Worm (Caenorhabditis elegans) whole organism, late embryonic: ENCODE measurements around the gene tpra-1.

Experiments used
- T23F11.4 ChIP-seq: fragments of 200-800 bp; sonication (Bioruptor generic); optimal IDR thresholded peaks from 2 replicates; lab custom pipeline; 2018; ENCODE audit warnings: mild to moderate bottlenecking, missing genetic modification characterization, missing compliant biosample characterization
- ama-1 ChIP-seq: fragments of 150-350 bp; optimal IDR thresholded peaks from 2 replicates; lab custom pipeline; 2014
- ceh-22 ChIP-seq: sonication (generic microtip); optimal IDR thresholded peaks from 2 replicates; lab custom pipeline; 2017; ENCODE audit warnings: missing biosample characterization, missing genetic modification characterization
- ceh-48 ChIP-seq: sonication (generic microtip); optimal IDR thresholded peaks from 2 replicates; lab custom pipeline; 2016; ENCODE audit warnings: missing genetic modification characterization, inconsistent platforms, missing compliant biosample characterization
- elt-2 ChIP-seq: sonication (generic microtip); optimal IDR thresholded peaks from 2 replicates; lab custom pipeline; 2016; ENCODE audit warnings: missing genetic modification reagents, missing genetic modification characterization, missing compliant biosample characterization
- fkh-10 ChIP-seq: fragments of 150-350 bp; optimal IDR thresholded peaks from 2 replicates; lab custom pipeline; 2014; ENCODE audit warnings: missing biosample characterization, missing genetic modification reagents, missing genetic modification characterization
- fkh-6 ChIP-seq: sonication (generic microtip); optimal IDR thresholded peaks from 2 replicates; lab custom pipeline; 2016; ENCODE audit warnings: missing genetic modification characterization, missing compliant biosample characterization
- lin-11 ChIP-seq: fragments of 200-800 bp; sonication (Bioruptor generic); optimal IDR thresholded peaks from 2 replicates; lab custom pipeline; 2018; ENCODE audit warnings: mild to moderate bottlenecking, missing genetic modification characterization, missing compliant biosample characterization
- pqm-1 ChIP-seq: sonication (generic microtip); optimal IDR thresholded peaks from 2 replicates; lab custom pipeline; 2016; ENCODE audit warnings: missing genetic modification characterization, missing compliant biosample characterization
- unc-55 ChIP-seq: sonication (generic microtip); optimal IDR thresholded peaks from 2 replicates; lab custom pipeline; 2017; ENCODE audit warnings: missing biosample characterization, missing genetic modification reagents, missing genetic modification characterization
- zip-5 ChIP-seq: sonication (generic microtip); optimal IDR thresholded peaks from 2 replicates; lab custom pipeline; 2016; ENCODE audit warnings: missing genetic modification characterization, missing compliant biosample characterization

ce11 chrIV:8986761-8987316, 30.6 kb downstream of the tpra-1 start, which contains the start of gene bre-1:
- TF ChIP-seq elt-2 (tag; lab: Kevin White, UChicago) = peak; percentile 81
- no peak for TF ChIP-seq ceh-22
- no peak for TF ChIP-seq fkh-6 (tag; lab: Kevin White, UChicago)
- TF ChIP-seq lin-11 (tag; lab: Kevin White, UChicago) = no peak
- TF ChIP-seq pqm-1 = no peak
- no peak for TF ChIP-seq zip-5 (tag; lab: Kevin White, UChicago)
- peak; percentile 81 for TF ChIP-seq ceh-48 (tag; lab: Kevin White, UChicago)
- no peak for TF ChIP-seq unc-55
- TF ChIP-seq T23F11.4 (GFP tag; lab: Kevin White, UChicago) = no peak
- TF ChIP-seq ama-1 (lab: Kevin White, UChicago) = no peak
- no peak for TF ChIP-seq fkh-10 (GFP tag; lab: Kevin White, UChicago)
